Fruit fly (Drosophila melanogaster) whole organism, embryonic: ENCODE results near the gene CG10348.

Source experiments
- ATbp ChIP-seq: fragments of 200-800 bp; sonication (Bioruptor generic); optimal IDR thresholded peaks from 2 replicates; lab custom pipeline; 2017; ENCODE audit warnings: missing biosample characterization, mild to moderate bottlenecking, missing genetic modification characterization, missing genetic modification reagents
- CG12219 ChIP-seq: fragments of 200-800 bp; sonication (Bioruptor generic); optimal IDR thresholded peaks from 3 replicates; lab custom pipeline; 2018; ENCODE audit warnings: missing biosample characterization, mild to moderate bottlenecking, missing genetic modification characterization
- CG12659 ChIP-seq: fragments of 200-800 bp; sonication (Bioruptor generic); optimal IDR thresholded peaks from 3 replicates; lab custom pipeline; 2017; ENCODE audit warnings: mild to moderate bottlenecking, missing biosample characterization, missing genetic modification reagents, missing genetic modification characterization
- CG12942 ChIP-seq: fragments of 200-800 bp; sonication (Bioruptor generic); optimal IDR thresholded peaks from 3 replicates; lab custom pipeline; 2016; ENCODE audit warnings: missing biosample characterization, missing genetic modification characterization
- CG13775 ChIP-seq: fragments of 200-800 bp; sonication (Bioruptor generic); optimal IDR thresholded peaks from 3 replicates; lab custom pipeline; 2017; ENCODE audit warnings: missing biosample characterization, mild to moderate bottlenecking, missing genetic modification characterization
- CG14860 ChIP-seq: fragments of 200-800 bp; sonication (Bioruptor generic); IDR thresholded peaks from 3 replicates; pipeline ENCODE4 v1.3.6; 2022; ENCODE audit warnings: missing biosample characterization, missing genetic modification characterization; ENCODE audit not compliant: partially characterized antibody
- CG15269 ChIP-seq: fragments of 200-800 bp; sonication (Bioruptor generic); optimal IDR thresholded peaks from 2 replicates; lab custom pipeline; 2018; ENCODE audit warnings: missing biosample characterization, mild to moderate bottlenecking, missing genetic modification characterization, moderate library complexity
- CG1602 ChIP-seq: fragments of 200-800 bp; sonication (Bioruptor generic); optimal IDR thresholded peaks from 3 replicates; lab custom pipeline; 2016; ENCODE audit warnings: missing biosample characterization, missing genetic modification characterization
- CG17359 ChIP-seq: fragments of 200-800 bp; sonication (Bioruptor generic); optimal IDR thresholded peaks from 3 replicates; lab custom pipeline; 2018; ENCODE audit warnings: missing biosample characterization, mild to moderate bottlenecking, missing genetic modification characterization, moderate library complexity
- CG17802 ChIP-seq: fragments of 200-800 bp; sonication (Bioruptor generic); optimal IDR thresholded peaks from 2 replicates; lab custom pipeline; 2018; ENCODE audit warnings: missing biosample characterization, mild to moderate bottlenecking, missing genetic modification characterization, moderate library complexity
- CG18011 ChIP-seq: fragments of 200-800 bp; sonication (Bioruptor generic); optimal IDR thresholded peaks from 2 replicates; lab custom pipeline; 2017; ENCODE audit warnings: missing biosample characterization, missing genetic modification characterization, mild to moderate bottlenecking, moderate library complexity, missing genotype
- CG3163 ChIP-seq: fragments of 200-800 bp; sonication (Bioruptor generic); optimal IDR thresholded peaks from 3 replicates; lab custom pipeline; 2016; ENCODE audit warnings: missing biosample characterization, missing genetic modification characterization
- CG4730 ChIP-seq: fragments of 200-800 bp; sonication (Bioruptor generic); IDR thresholded peaks from 2 replicates; pipeline ENCODE4 v1.3.6; 2022; ENCODE audit warnings: missing biosample characterization, missing genetic modification characterization
- CG6689 ChIP-seq: fragments of 200-800 bp; sonication (Bioruptor generic); IDR thresholded peaks from 2 replicates; pipeline ENCODE4 v1.3.6; 2022; ENCODE audit warnings: missing biosample characterization, missing genetic modification characterization
- Dad ChIP-seq: fragments of 200-800 bp; sonication (Bioruptor generic); optimal IDR thresholded peaks from 3 replicates; lab custom pipeline; 2016; ENCODE audit warnings: missing biosample characterization, missing genetic modification characterization
- HLH3B ChIP-seq: fragments of 200-800 bp; sonication (Bioruptor generic); IDR thresholded peaks from 2 replicates; pipeline ENCODE4 v1.3.6; 2022; ENCODE audit warnings: missing biosample characterization, missing genetic modification characterization
- Hsf ChIP-seq: fragments of 200-800 bp; sonication (Bioruptor generic); optimal IDR thresholded peaks from 3 replicates; lab custom pipeline; 2016; ENCODE audit warnings: missing biosample characterization, missing genetic modification characterization
- Mrtf ChIP-seq: fragments of 200-800 bp; sonication (Bioruptor generic); IDR thresholded peaks from 3 replicates; pipeline ENCODE4 v1.3.6; 2022; ENCODE audit warnings: missing biosample characterization, missing genetic modification characterization
- NC2β ChIP-seq: fragments of 200-800 bp; sonication (Bioruptor generic); optimal IDR thresholded peaks from 2 replicates; lab custom pipeline; 2016; ENCODE audit warnings: missing biosample characterization, missing genetic modification characterization
- Nf-YC ChIP-seq: fragments of 200-800 bp; optimal IDR thresholded peaks from 3 replicates; lab custom pipeline; 2019; ENCODE audit warnings: missing biosample characterization, mild to moderate bottlenecking, missing genetic modification characterization, moderate library complexity
- PHDP ChIP-seq: fragments of 200-800 bp; sonication (Bioruptor generic); optimal IDR thresholded peaks from 3 replicates; lab custom pipeline; 2018; ENCODE audit warnings: missing biosample characterization, mild to moderate bottlenecking, missing genetic modification characterization, moderate library complexity
- Ptx1 ChIP-seq: fragments of 200-800 bp; sonication (Bioruptor generic); IDR thresholded peaks from 2 replicates; pipeline ENCODE4 v1.3.6; 2022; ENCODE audit warnings: missing biosample characterization, missing genetic modification characterization
- Sox102F ChIP-seq: fragments of 200-800 bp; sonication (Bioruptor generic); optimal IDR thresholded peaks from 2 replicates; lab custom pipeline; 2018; ENCODE audit warnings: missing biosample characterization, mild to moderate bottlenecking, missing genetic modification characterization, moderate library complexity
- Taf1 ChIP-seq: fragments of 200-800 bp; sonication (Bioruptor generic); IDR thresholded peaks from 2 replicates; pipeline ENCODE4 v1.3.6; 2022; ENCODE audit warnings: missing biosample characterization, missing genetic modification characterization
- al ChIP-seq: fragments of 200-800 bp; sonication (Bioruptor generic); IDR thresholded peaks from 2 replicates; pipeline ENCODE4 v1.3.6; 2022; ENCODE audit warnings: missing biosample characterization, missing genetic modification characterization
- ara ChIP-seq: fragments of 200-800 bp; sonication (Bioruptor generic); IDR thresholded peaks from 2 replicates; pipeline ENCODE4 v1.3.6; 2022; ENCODE audit warnings: missing biosample characterization, missing genetic modification characterization
- az2 ChIP-seq: fragments of 200-800 bp; sonication (Bioruptor generic); optimal IDR thresholded peaks from 3 replicates; lab custom pipeline; 2016; ENCODE audit warnings: missing biosample characterization, missing genetic modification characterization
- bab2 ChIP-seq: fragments of 200-800 bp; sonication (Bioruptor generic); optimal IDR thresholded peaks from 2 replicates; lab custom pipeline; 2016; ENCODE audit warnings: missing biosample characterization, missing genetic modification characterization
- cas ChIP-seq: fragments of 200-800 bp; sonication (Bioruptor generic); IDR thresholded peaks from 2 replicates; pipeline ENCODE4 v1.3.6; 2022; ENCODE audit warnings: missing biosample characterization, missing genetic modification characterization
- ci ChIP-seq: fragments of 200-800 bp; sonication (Bioruptor generic); IDR thresholded peaks from 3 replicates; pipeline ENCODE4 v1.3.6; 2022; ENCODE audit warnings: missing biosample characterization, missing genetic modification characterization
- dpn ChIP-seq, 2 experiments: fragments of 200-800 bp; sonication (Bioruptor generic); optimal IDR thresholded peaks; 3 replicates each; lab custom pipeline; 2016; ENCODE audit warnings: missing biosample characterization in 2 of 2, missing genetic modification characterization in 2 of 2
- dysf ChIP-seq: fragments of 200-800 bp; sonication (Bioruptor generic); IDR thresholded peaks from 3 replicates; pipeline ENCODE4 v1.3.6; 2022; ENCODE audit warnings: missing biosample characterization, missing genetic modification characterization
- fd3F ChIP-seq: fragments of 200-800 bp; sonication (Bioruptor generic); optimal IDR thresholded peaks from 2 replicates; lab custom pipeline; 2018; ENCODE audit warnings: missing biosample characterization, mild to moderate bottlenecking, missing genetic modification characterization, moderate library complexity
- gem ChIP-seq: fragments of 200-800 bp; sonication (Bioruptor generic); optimal IDR thresholded peaks from 2 replicates; lab custom pipeline; 2019; ENCODE audit warnings: missing biosample characterization, mild to moderate bottlenecking, missing genetic modification characterization, moderate library complexity
- grau ChIP-seq: fragments of 200-800 bp; optimal IDR thresholded peaks from 3 replicates; lab custom pipeline; 2019; ENCODE audit warnings: missing biosample characterization, mild to moderate bottlenecking, missing genetic modification characterization, moderate library complexity
- hkb ChIP-seq, 2 experiments: fragments of 200-800 bp in 1 of 2; fragments of >200 bp in 1 of 2; sonication (Bioruptor generic) in 1 of 2; IDR thresholded peaks in 1 of 2; optimal IDR thresholded peaks in 1 of 2; 2 replicates each; pipeline versions ENCODE4 v1.3.6 to Lab custom; 2017 to 2022; ENCODE audit warnings: missing biosample characterization in 1 of 2, missing genetic modification characterization in 1 of 2
- ind ChIP-seq: fragments of 200-800 bp; sonication (Bioruptor generic); optimal IDR thresholded peaks from 3 replicates; lab custom pipeline; 2016; ENCODE audit warnings: missing biosample characterization, missing genetic modification characterization
- prd ChIP-seq, 3 experiments: fragments of >200 bp in 2 of 3; fragments of 200-800 bp in 1 of 3; sonication (Bioruptor generic) in 1 of 3; optimal IDR thresholded peaks in 2 of 3; IDR thresholded peaks in 1 of 3; 2 replicates in 2 of 3; 3 replicates in 1 of 3; pipeline versions ENCODE4 v1.3.6 to Lab custom; 2017 to 2022; ENCODE audit warnings: missing biosample characterization in 1 of 3, missing genetic modification characterization in 1 of 3
- pros ChIP-seq: fragments of 200-800 bp; sonication (Bioruptor generic); optimal IDR thresholded peaks from 3 replicates; lab custom pipeline; 2019; ENCODE audit warnings: missing biosample characterization, mild to moderate bottlenecking, missing genetic modification characterization, moderate library complexity
- sens ChIP-seq: fragments of 200-800 bp; sonication (Bioruptor generic); peaks from one replicate; lab custom pipeline; 2016; ENCODE audit warnings: missing biosample characterization, missing genetic modification characterization
- sens-2 ChIP-seq: fragments of 200-800 bp; sonication (Bioruptor generic); IDR thresholded peaks from 2 replicates; pipeline ENCODE4 v1.3.6; 2022; ENCODE audit warnings: missing biosample characterization, missing genetic modification characterization
- sima ChIP-seq: fragments of 200-800 bp; sonication (Bioruptor generic); optimal IDR thresholded peaks from 2 replicates; lab custom pipeline; 2016; ENCODE audit warnings: missing biosample characterization, missing genetic modification characterization
- slbo ChIP-seq: fragments of 200-800 bp; sonication (Bioruptor generic); IDR thresholded peaks from 2 replicates; pipeline ENCODE4 v1.3.6; 2022; ENCODE audit warnings: missing biosample characterization, missing genetic modification characterization
- slp2 ChIP-seq: fragments of 200-800 bp; sonication (Bioruptor generic); optimal IDR thresholded peaks from 2 replicates; lab custom pipeline; 2016; ENCODE audit warnings: missing biosample characterization, missing genetic modification characterization
- sob ChIP-seq: fragments of 200-800 bp; sonication (Bioruptor generic); IDR thresholded peaks from 2 replicates; pipeline ENCODE4 v1.3.6; 2022; ENCODE audit warnings: missing biosample characterization, missing genetic modification characterization
- tap ChIP-seq: fragments of 200-800 bp; optimal IDR thresholded peaks from 3 replicates; lab custom pipeline; 2019; ENCODE audit warnings: missing biosample characterization, mild to moderate bottlenecking, missing genetic modification characterization, moderate library complexity
- tgo ChIP-seq: fragments of 200-800 bp; sonication (Bioruptor generic); IDR thresholded peaks from 3 replicates; pipeline ENCODE4 v1.3.6; 2022; ENCODE audit warnings: missing biosample characterization, missing genetic modification characterization
- toy ChIP-seq: fragments of 200-800 bp; sonication (Bioruptor generic); IDR thresholded peaks from 2 replicates; pipeline ENCODE4 v1.3.6; 2022; ENCODE audit warnings: missing biosample characterization, missing genetic modification characterization
- ttk ChIP-seq: fragments of 200-800 bp; sonication (Bioruptor generic); IDR thresholded peaks from 2 replicates; pipeline ENCODE4 v2.1.2; 2022; ENCODE audit warnings: missing biosample characterization, missing genetic modification characterization
- unc-4 ChIP-seq: fragments of 200-800 bp; sonication (Bioruptor generic); IDR thresholded peaks from 2 replicates; pipeline ENCODE4 v1.3.6; 2022; ENCODE audit warnings: missing biosample characterization, missing genetic modification characterization; ENCODE audit not compliant: partially characterized antibody

CG10348 gene

dm6 chr2L:18694724-18695105, 37.6 kb downstream of the CG10348 start (continued):
- TF ChIP-seq CG1602 (GFP tag; lab: Kevin White, UChicago): no peak
- no peak for TF ChIP-seq unc-4 (GFP tag; lab: Robert Waterston, UW)
- TF ChIP-seq CG12659 (GFP tag; lab: Kevin White, UChicago): no peak
- peak; percentile 89 for TF ChIP-seq sens (GFP tag; lab: Kevin White, UChicago)
- TF ChIP-seq prd (optimal IDR thresholded peaks at IDR 0.05; lab: Kevin White, UChicago): no peak
- peak; percentile 43; the same call in 1 of the 3 replicates for TF ChIP-seq prd (GFP tag; IDR thresholded peaks at IDR 0.05; lab: Robert Waterston, UW)
- no peak for TF ChIP-seq Dad (GFP tag; lab: Kevin White, UChicago)
- TF ChIP-seq ind (GFP tag; lab: Kevin White, UChicago): peak; percentile 22
- TF ChIP-seq CG12219 (GFP tag; lab: Kevin White, UChicago): peak; percentile 10
- TF ChIP-seq CG3163 (GFP tag; lab: Kevin White, UChicago): no peak
- peak; percentile 75 for TF ChIP-seq slbo (GFP tag; lab: Robert Waterston, UW)
- TF ChIP-seq Ptx1: peak; percentile 69
- TF ChIP-seq cas: no peak
- TF ChIP-seq ci (GFP tag; lab: Robert Waterston, UW): 0 out of 3 replicates have a peak, but pooled peaks have one; percentile 39
- TF ChIP-seq ttk (GFP tag; lab: Robert Waterston, UW): peak; percentile 34; the same call in 1 of the 2 replicates
- peak; percentile 51 for TF ChIP-seq PHDP (tag; lab: Kevin White, UChicago)
- TF ChIP-seq CG13775 (GFP tag; lab: Kevin White, UChicago): peak; percentile 24
- peak; percentile 24 for TF ChIP-seq NC2β
- TF ChIP-seq sob (GFP tag; lab: Robert Waterston, UW): peak; percentile 35
- TF ChIP-seq HLH3B: 0 out of 2 replicates have a peak, but pooled peaks have one; percentile 19
- peak; percentile 50 for TF ChIP-seq CG6689 (GFP tag; lab: Robert Waterston, UW)
- peak; percentile 6 for TF ChIP-seq bab2 (GFP tag; lab: Kevin White, UChicago)
- no peak for TF ChIP-seq hkb (optimal IDR thresholded peaks at IDR 0.05; lab: Kevin White, UChicago)
- TF ChIP-seq hkb (GFP tag; IDR thresholded peaks at IDR 0.05; lab: Robert Waterston, UW): peak; percentile 63
- no peak for TF ChIP-seq tap (tag; lab: Kevin White, UChicago)
- TF ChIP-seq CG18011 (GFP tag; lab: Kevin White, UChicago): no peak
- peak; percentile 33; the same call in 1 of the 2 replicates for TF ChIP-seq ara
- TF ChIP-seq CG15269 (tag; lab: Kevin White, UChicago): peak; percentile 3
- no peak for TF ChIP-seq Nf-YC
- peak in 1 of 2 experiments; percentile 31 for TF ChIP-seq dpn (GFP tag; optimal IDR thresholded peaks at IDR 0.05; lab: Kevin White, UChicago)
- TF ChIP-seq az2 (GFP tag; lab: Kevin White, UChicago): peak; percentile 48
- TF ChIP-seq al (GFP tag; lab: Robert Waterston, UW): 0 out of 2 replicates have a peak, but pooled peaks have one; percentile 26
- TF ChIP-seq CG17802 (tag; lab: Kevin White, UChicago): no peak
- peak; percentile 43 for TF ChIP-seq ATbp (GFP tag; lab: Kevin White, UChicago)
- TF ChIP-seq Hsf (GFP tag; lab: Kevin White, UChicago): peak; percentile 31
- peak; percentile 53; the same call in 2 of the 3 replicates for TF ChIP-seq tgo (GFP tag; lab: Robert Waterston, UW)
- peak; percentile 14; the same call in 1 of the 2 replicates for TF ChIP-seq CG4730 (GFP tag; lab: Robert Waterston, UW)
- TF ChIP-seq toy: no peak
- TF ChIP-seq pros: no peak
- peak; percentile 66 for TF ChIP-seq Sox102F
- peak; percentile 3 for TF ChIP-seq fd3F (GFP tag; lab: Kevin White, UChicago)
- TF ChIP-seq gem: peak; percentile 76
- 0 out of 2 replicates have a peak, but pooled peaks have one; percentile 22 for TF ChIP-seq Taf1 (GFP tag; lab: Robert Waterston, UW)
- no peak for TF ChIP-seq CG14860
- TF ChIP-seq CG17359: peak; percentile 10
- no peak for TF ChIP-seq sima (GFP tag; lab: Kevin White, UChicago)
- TF ChIP-seq slp2 (GFP tag; lab: Kevin White, UChicago): no peak
- TF ChIP-seq sens-2 (GFP tag; lab: Robert Waterston, UW): peak; percentile 20; the same call in 1 of the 2 replicates
- peak; percentile 14 for TF ChIP-seq grau
- TF ChIP-seq dysf: peak; percentile 63; the same call in 2 of the 3 replicates
- peak; percentile 19 for TF ChIP-seq CG12942 (GFP tag; lab: Kevin White, UChicago)
- TF ChIP-seq Mrtf (GFP tag; lab: Robert Waterston, UW): no peak
